Worm (Caenorhabditis elegans) whole organism, L4/young adult: Measurements from ENCODE around the gene cyp-44A1.

Experiments used
- W03F9.2 ChIP-seq: fragments of 150-350 bp; optimal IDR thresholded peaks from 2 replicates; lab custom pipeline; 2014; ENCODE audit warnings: missing biosample characterization, missing genetic modification characterization
- dao-5 ChIP-seq: sonication (generic microtip); optimal IDR thresholded peaks from 2 replicates; lab custom pipeline; 2016; ENCODE audit warnings: missing genotype, missing genetic modification characterization, moderate library complexity, missing compliant biosample characterization
- him-1 ChIP-seq: sonication (generic microtip); optimal IDR thresholded peaks from 2 replicates; lab custom pipeline; 2016; ENCODE audit warnings: missing genotype, missing genetic modification reagents, missing genetic modification characterization, missing compliant biosample characterization

- TF ChIP-seq him-1 (tag; lab: Kevin White, UChicago), result no peak
- no peak for TF ChIP-seq dao-5 (tag; lab: Kevin White, UChicago)
- TF ChIP-seq W03F9.2 (tag; lab: Kevin White, UChicago), result no peak
Measured at ce11 chrII:5497541-5497940, 6.3 kb upstream of the cyp-44A1 start.
